Worm (Caenorhabditis elegans): ENCODE results near the gene K10G4.10.

ce11 chrV:17257637-17258036 lies 15.7 kb upstream of the K10G4.10 start:
- TF ChIP-seq him-1 (tag; optimal IDR thresholded peaks at IDR 0.05), result no peak
- no peak for TF ChIP-seq W03F9.2 (tag; optimal IDR thresholded peaks at IDR 0.05)
- TF ChIP-seq dao-5 (tag; optimal IDR thresholded peaks at IDR 0.05), result no peak
